Worm (Caenorhabditis elegans) whole organism, late embryonic: ENCODE results near the gene swt-2.

Experiments used
- ceh-9 ChIP-seq: sonication (generic microtip); optimal IDR thresholded peaks from 2 replicates; lab custom pipeline; 2016; ENCODE audit warnings: mild to moderate bottlenecking, missing genetic modification characterization, inconsistent platforms, missing compliant biosample characterization
- odd-2 ChIP-seq: sonication (generic microtip); optimal IDR thresholded peaks from 2 replicates; lab custom pipeline; 2017; ENCODE audit warnings: antibody characterized with exemption, mild to moderate bottlenecking, missing genetic modification characterization, missing compliant biosample characterization

DNA sequence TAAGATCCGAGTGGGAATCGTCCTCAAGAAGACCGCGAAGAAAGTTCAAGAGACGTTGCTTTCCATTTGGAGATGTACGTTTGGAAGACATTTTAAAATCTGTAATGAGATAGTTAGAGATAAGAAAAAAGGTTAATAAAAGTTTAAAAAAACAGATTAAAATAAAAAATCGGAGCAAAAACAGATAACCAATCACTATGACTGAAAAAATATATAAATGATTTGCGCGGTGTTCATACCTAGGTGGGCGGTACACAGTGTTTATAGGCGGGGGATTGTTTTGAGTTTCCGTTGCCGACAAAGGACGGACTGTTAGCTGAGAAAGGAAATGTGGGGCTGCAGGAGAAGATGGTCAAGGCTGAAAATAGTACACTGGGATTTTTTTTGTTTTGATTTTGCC lies 28.8 kb downstream of the swt-2 start, which contains the start of gene ets-7:
- TF ChIP-seq ceh-9 (tag; lab: Kevin White, UChicago) (no peak), odd-2 (no peak)
